Worm (Caenorhabditis elegans) whole organism, young adult: Measurements from ENCODE around the gene T08B6.1.

ENCODE experiments used
- B0261.1 ChIP-seq: sonication (generic microtip); optimal IDR thresholded peaks from 2 replicates; lab custom pipeline; 2016; ENCODE audit warnings: mild to moderate bottlenecking, missing genetic modification characterization, moderate library complexity, missing compliant biosample characterization
- B0336.3 ChIP-seq: fragments of 200-800 bp; sonication (Bioruptor generic); IDR thresholded peaks from 2 replicates; pipeline ENCODE4 v1.3.6; 2022; ENCODE audit warnings: missing genetic modification characterization, missing compliant biosample characterization
- D2030.7 ChIP-seq: fragments of 200-800 bp; sonication (Bioruptor generic); IDR thresholded peaks from 2 replicates; pipeline ENCODE4 v1.3.6; 2022; ENCODE audit warnings: missing genetic modification reagents, missing genetic modification characterization, missing compliant biosample characterization
- F33H1.4 ChIP-seq: fragments of 200-800 bp; sonication (Bioruptor generic); IDR thresholded peaks from 2 replicates; pipeline ENCODE4 v1.3.6; 2022; ENCODE audit warnings: missing genetic modification reagents, missing genetic modification characterization, missing compliant biosample characterization
- F49E8.2 ChIP-seq: sonication (generic microtip); optimal IDR thresholded peaks from 3 replicates; lab custom pipeline; 2017; ENCODE audit warnings: missing genetic modification characterization, mild to moderate bottlenecking, missing compliant biosample characterization, antibody characterized with exemption, moderate library complexity; ENCODE audit not compliant: insufficient read depth
- F55B11.4 ChIP-seq: sonication (generic microtip); optimal IDR thresholded peaks from 2 replicates; lab custom pipeline; 2016; ENCODE audit warnings: missing compliant biosample characterization, missing genetic modification characterization, borderline replicate concordance; ENCODE audit not compliant: insufficient read depth
- K11D2.4 ChIP-seq: fragments of 200-800 bp; sonication (Bioruptor generic); IDR thresholded peaks from 2 replicates; pipeline ENCODE4 v1.3.6; 2022; ENCODE audit warnings: missing genetic modification reagents, missing genetic modification characterization, missing compliant biosample characterization
- T07F8.4 ChIP-seq: sonication (generic microtip); optimal IDR thresholded peaks from 2 replicates; lab custom pipeline; 2016; ENCODE audit warnings: mild to moderate bottlenecking, missing genetic modification characterization, moderate library complexity, missing compliant biosample characterization
- Y56A3A.18 ChIP-seq: fragments of 200-800 bp; sonication (Bioruptor generic); IDR thresholded peaks from 2 replicates; pipeline ENCODE4 v1.3.6; 2022; ENCODE audit warnings: missing genetic modification reagents, missing genetic modification characterization, missing compliant biosample characterization
- Y67H2A.10 ChIP-seq: fragments of 200-800 bp; sonication (Bioruptor generic); conservative IDR thresholded peaks from 2 replicates; pipeline ENCODE4 v1.3.6; 2022; ENCODE audit warnings: missing genetic modification reagents, missing genetic modification characterization, missing compliant biosample characterization
- Y95B8A.8 ChIP-seq: fragments of 200-800 bp; sonication (Bioruptor generic); IDR thresholded peaks from 2 replicates; pipeline ENCODE4 v1.3.6; 2022; ENCODE audit warnings: missing genetic modification reagents, missing genetic modification characterization, missing compliant biosample characterization
- aptf-3 ChIP-seq: fragments of 200-800 bp; sonication (Bioruptor generic); IDR thresholded peaks from 2 replicates; pipeline ENCODE4 v1.3.6; 2022; ENCODE audit warnings: missing genetic modification characterization, missing compliant biosample characterization
- ccch-3 ChIP-seq: fragments of 200-800 bp; sonication (Bioruptor generic); optimal IDR thresholded peaks from 2 replicates; lab custom pipeline; 2018; ENCODE audit warnings: mild to moderate bottlenecking, missing genetic modification characterization, missing compliant biosample characterization
- ceh-40 ChIP-seq: fragments of 200-800 bp; sonication (Bioruptor generic); IDR thresholded peaks from 2 replicates; pipeline ENCODE4 v1.3.6; 2022; ENCODE audit warnings: missing genetic modification characterization, missing compliant biosample characterization
- die-1 ChIP-seq: sonication (generic microtip); optimal IDR thresholded peaks from 2 replicates; lab custom pipeline; 2016; ENCODE audit warnings: missing genotype, mild to moderate bottlenecking, missing genetic modification characterization, missing compliant biosample characterization
- dox-1 ChIP-seq: fragments of 200-800 bp; sonication (Bioruptor generic); IDR thresholded peaks from 2 replicates; pipeline ENCODE4 v1.3.6; 2022; ENCODE audit warnings: missing genetic modification reagents, missing genetic modification characterization, missing compliant biosample characterization
- dpff-1 ChIP-seq: sonication (generic microtip); optimal IDR thresholded peaks from 2 replicates; lab custom pipeline; 2017; ENCODE audit warnings: mild to moderate bottlenecking, missing genetic modification characterization, missing compliant biosample characterization
- dpl-1 ChIP-seq: fragments of 150-350 bp; optimal IDR thresholded peaks from 2 replicates; lab custom pipeline; 2014; ENCODE audit warnings: missing biosample characterization, missing genetic modification reagents, missing genetic modification characterization
- egrh-3 ChIP-seq: fragments of 200-800 bp; sonication (Bioruptor generic); IDR thresholded peaks from 2 replicates; pipeline ENCODE4 v1.3.6; 2022; ENCODE audit warnings: missing genetic modification reagents, missing genetic modification characterization, missing compliant biosample characterization
- ekl-4 ChIP-seq: fragments of 200-800 bp; sonication (Bioruptor generic); IDR thresholded peaks from 2 replicates; pipeline ENCODE4 v1.3.6; 2022; ENCODE audit warnings: missing genetic modification reagents, missing genetic modification characterization, missing compliant biosample characterization
- ets-4 ChIP-seq: fragments of 200-800 bp; sonication (Bioruptor generic); optimal IDR thresholded peaks from 2 replicates; lab custom pipeline; 2018; ENCODE audit warnings: mild to moderate bottlenecking, missing genetic modification characterization, missing compliant biosample characterization
- hlh-12 ChIP-seq: sonication (generic microtip); optimal IDR thresholded peaks from 2 replicates; lab custom pipeline; 2016; ENCODE audit warnings: missing genetic modification characterization, missing compliant biosample characterization
- hlh-26 ChIP-seq: fragments of 200-800 bp; sonication (Bioruptor generic); conservative IDR thresholded peaks from 2 replicates; pipeline ENCODE4 v1.3.6; 2022; ENCODE audit warnings: missing genetic modification reagents, missing genetic modification characterization, missing compliant biosample characterization
- hsf-1 ChIP-seq: fragments of 200-800 bp; sonication (Bioruptor generic); IDR thresholded peaks from 2 replicates; pipeline ENCODE4 v1.3.6; 2022; ENCODE audit warnings: missing genetic modification reagents, missing genetic modification characterization, missing compliant biosample characterization
- lag-1 ChIP-seq: fragments of 200-800 bp; sonication (Bioruptor generic); IDR thresholded peaks from 2 replicates; pipeline ENCODE4 v1.3.6; 2022; ENCODE audit warnings: missing genetic modification reagents, missing genetic modification characterization, missing compliant biosample characterization
- lin-26 ChIP-seq: fragments of 200-800 bp; sonication (Bioruptor generic); IDR thresholded peaks from 2 replicates; pipeline ENCODE4 v1.3.6; 2022; ENCODE audit warnings: missing genetic modification reagents, missing genetic modification characterization, missing compliant biosample characterization
- lin-40 ChIP-seq: sonication (generic microtip); optimal IDR thresholded peaks from 2 replicates; lab custom pipeline; 2016; ENCODE audit warnings: missing genetic modification characterization, mild to moderate bottlenecking, missing compliant biosample characterization, missing genotype, missing genetic modification reagents
- lir-1 ChIP-seq: fragments of 200-800 bp; sonication (Bioruptor generic); conservative IDR thresholded peaks from 2 replicates; pipeline ENCODE4 v1.3.6; 2022; ENCODE audit warnings: missing genetic modification reagents, missing genetic modification characterization, missing compliant biosample characterization
- madf-3 ChIP-seq: fragments of 200-800 bp; sonication (Bioruptor generic); IDR thresholded peaks from 2 replicates; pipeline ENCODE4 v1.3.6; 2022; ENCODE audit warnings: missing genetic modification reagents, missing genetic modification characterization, missing compliant biosample characterization
- madf-8 ChIP-seq: fragments of 200-800 bp; sonication (Bioruptor generic); conservative IDR thresholded peaks from 2 replicates; pipeline ENCODE4 v1.3.6; 2022; ENCODE audit warnings: missing genetic modification reagents, missing genetic modification characterization, missing compliant biosample characterization
- nfya-1 ChIP-seq: sonication (generic microtip); optimal IDR thresholded peaks from 2 replicates; lab custom pipeline; 2017; ENCODE audit warnings: antibody characterized with exemption, missing compliant biosample characterization, missing genetic modification characterization, borderline replicate concordance; ENCODE audit not compliant: insufficient read depth
- rpc-1 ChIP-seq, 2 experiments: fragments of 150-350 bp in 1 of 2; sonication (generic microtip) in 1 of 2; optimal IDR thresholded peaks; 2 replicates each; lab custom pipeline; 2014 to 2018; ENCODE audit warnings: missing biosample characterization in 1 of 2, missing genetic modification characterization in 1 of 2, missing genetic modification reagents in 1 of 2, missing genotype in 1 of 2
- snpc-1.3 ChIP-seq: sonication (generic microtip); optimal IDR thresholded peaks from 2 replicates; lab custom pipeline; 2017; ENCODE audit warnings: missing genetic modification characterization, mild to moderate bottlenecking, missing compliant biosample characterization, antibody characterized with exemption, moderate library complexity, missing genotype, missing genetic modification reagents; ENCODE audit not compliant: insufficient read depth
- snpc-3.4 ChIP-seq: sonication (generic microtip); optimal IDR thresholded peaks from 2 replicates; lab custom pipeline; 2017; ENCODE audit warnings: missing genetic modification characterization, mild to moderate bottlenecking, missing compliant biosample characterization, antibody characterized with exemption, moderate library complexity, missing genotype, missing genetic modification reagents
- somi-1 ChIP-seq: fragments of 200-800 bp; sonication (Bioruptor generic); optimal IDR thresholded peaks from 2 replicates; lab custom pipeline; 2018; ENCODE audit warnings: mild to moderate bottlenecking, missing genetic modification characterization, missing compliant biosample characterization
- tbp1 ChIP-seq: fragments of 200-800 bp; sonication (Bioruptor generic); optimal IDR thresholded peaks from 2 replicates; lab custom pipeline; 2018; ENCODE audit warnings: mild to moderate bottlenecking, missing genetic modification characterization, missing compliant biosample characterization
- tbx-9 ChIP-seq: sonication (generic microtip); optimal IDR thresholded peaks from 2 replicates; lab custom pipeline; 2016; ENCODE audit warnings: borderline replicate concordance, missing genetic modification characterization, inconsistent platforms, missing compliant biosample characterization
- tlf-1 ChIP-seq: fragments of 200-800 bp; sonication (Bioruptor generic); optimal IDR thresholded peaks from 2 replicates; lab custom pipeline; 2018; ENCODE audit warnings: mild to moderate bottlenecking, missing genetic modification characterization, missing compliant biosample characterization
- unc-62 ChIP-seq: fragments of 150-350 bp; optimal IDR thresholded peaks from 2 replicates; lab custom pipeline; 2014; ENCODE audit warnings: missing biosample characterization, missing genetic modification reagents, missing genetic modification characterization
- zfh-2 ChIP-seq: fragments of 200-800 bp; sonication (Bioruptor generic); conservative IDR thresholded peaks from 2 replicates; pipeline ENCODE4 v1.3.6; 2022; ENCODE audit warnings: missing genetic modification reagents, missing genetic modification characterization, missing compliant biosample characterization
- ztf-25 ChIP-seq: fragments of 200-800 bp; sonication (Bioruptor generic); IDR thresholded peaks from 2 replicates; pipeline ENCODE4 v1.3.6; 2022; ENCODE audit warnings: missing genetic modification reagents, missing genetic modification characterization, missing compliant biosample characterization
- ztf-28 ChIP-seq: fragments of 200-800 bp; sonication (Bioruptor generic); IDR thresholded peaks from 2 replicates; pipeline ENCODE4 v1.3.6; 2022; ENCODE audit warnings: missing genetic modification reagents, missing genetic modification characterization, missing compliant biosample characterization

T08B6.1 gene

DNA sequence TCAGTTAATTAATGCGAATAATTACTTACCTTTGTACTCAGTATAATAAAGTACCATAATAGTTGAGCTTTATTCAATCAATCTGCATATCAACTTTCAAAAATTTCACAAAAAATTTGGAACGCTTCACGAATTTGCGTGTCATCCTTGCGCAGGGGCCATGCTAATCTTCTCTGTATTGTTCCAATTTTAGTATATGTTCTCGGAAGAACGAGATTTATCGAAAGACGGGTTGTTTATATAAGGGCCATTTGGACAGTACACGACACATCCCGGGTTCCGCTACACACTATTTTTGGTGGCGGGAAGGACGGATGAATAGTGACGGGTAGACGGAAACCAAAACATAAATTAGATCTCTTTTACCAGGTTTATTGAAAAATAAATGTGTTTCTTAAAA is 22.6 kb downstream of the T08B6.1 start (continued):
- TF ChIP-seq tlf-1 (GFP tag; lab: Kevin White, UChicago): no peak
- TF ChIP-seq tbx-9 (tag; lab: Kevin White, UChicago): no peak
- no peak for TF ChIP-seq unc-62
- no peak for TF ChIP-seq K11D2.4 (GFP tag; lab: Robert Waterston, UW)
- TF ChIP-seq nfya-1 (tag; lab: Kevin White, UChicago): no peak
- no peak for TF ChIP-seq somi-1 (GFP tag; lab: Kevin White, UChicago)
- TF ChIP-seq aptf-3 (GFP tag; lab: Robert Waterston, UW): no peak
- no peak for TF ChIP-seq snpc-1.3 (tag; lab: Kevin White, UChicago)
- TF ChIP-seq ztf-28: no peak
- peak; percentile 33 for TF ChIP-seq die-1
- TF ChIP-seq zfh-2 (GFP tag; lab: Robert Waterston, UW): no peak
- TF ChIP-seq F49E8.2: no peak
- no peak for TF ChIP-seq lin-40 (tag; lab: Kevin White, UChicago)
- TF ChIP-seq F55B11.4 (tag; lab: Kevin White, UChicago): no peak
- no peak for TF ChIP-seq hlh-12 (tag; lab: Kevin White, UChicago)
- TF ChIP-seq lir-1: no peak
- no peak for TF ChIP-seq Y56A3A.18
- 0 out of 2 replicates have a peak, but pooled peaks have one; percentile 34 for TF ChIP-seq hsf-1 (GFP tag; lab: Robert Waterston, UW)
- 0 out of 2 replicates have a peak, but pooled peaks have one; percentile 67 for TF ChIP-seq ztf-25
- no peak for TF ChIP-seq dpl-1 (GFP tag; lab: Kevin White, UChicago)
- no peak for TF ChIP-seq madf-3 (GFP tag; lab: Robert Waterston, UW)
- no peak for TF ChIP-seq ceh-40 (GFP tag; lab: Robert Waterston, UW)
- no peak; the same call in 1 of the 2 replicates for TF ChIP-seq lin-26 (GFP tag; lab: Robert Waterston, UW)
- TF ChIP-seq ccch-3 (GFP tag; lab: Kevin White, UChicago): no peak
- peak; percentile 46 for TF ChIP-seq snpc-3.4 (tag; lab: Kevin White, UChicago)
- TF ChIP-seq Y67H2A.10 (GFP tag; lab: Robert Waterston, UW): no peak
- peak; percentile 48 for TF ChIP-seq B0261.1 (tag; lab: Kevin White, UChicago)
- no peak for TF ChIP-seq B0336.3 (GFP tag; lab: Robert Waterston, UW)
- TF ChIP-seq egrh-3 (GFP tag; lab: Robert Waterston, UW): no peak
- TF ChIP-seq lag-1: no peak
- no peak for TF ChIP-seq ets-4
- peak; percentile 21; the same call in 1 of the 2 replicates for TF ChIP-seq ekl-4 (GFP tag; lab: Robert Waterston, UW)
- TF ChIP-seq hlh-26 (GFP tag; lab: Robert Waterston, UW): no peak
- no peak for TF ChIP-seq dox-1
- TF ChIP-seq F33H1.4 (GFP tag; lab: Robert Waterston, UW): no peak
- TF ChIP-seq D2030.7 (GFP tag; lab: Robert Waterston, UW): peak; percentile 53; the same call in 1 of the 2 replicates
- TF ChIP-seq tbp1 (GFP tag; lab: Kevin White, UChicago): peak; percentile 80
- peak; percentile 50 for TF ChIP-seq rpc-1 (optimal IDR thresholded peaks at IDR 0.05; lab: Kevin White, UChicago)
- peak; percentile 82 for TF ChIP-seq rpc-1 (tag; optimal IDR thresholded peaks at IDR 0.05; lab: Kevin White, UChicago)
- no peak for TF ChIP-seq dpff-1 (tag; lab: Kevin White, UChicago)
- no peak for TF ChIP-seq T07F8.4
- no peak for TF ChIP-seq madf-8
- no peak for TF ChIP-seq Y95B8A.8 (GFP tag; lab: Robert Waterston, UW)
